Fruit fly (Drosophila melanogaster) whole organism, adult: ENCODE measurements around the gene CG14245.

ENCODE experiments used
- CG1620 ChIP-seq: fragments of 200-800 bp; sonication (Bioruptor generic); optimal IDR thresholded peaks from 2 replicates; lab custom pipeline; 2016; ENCODE audit warnings: missing biosample characterization, missing genetic modification characterization
- Hr96 ChIP-seq: fragments of 200-800 bp; sonication (Bioruptor generic); optimal IDR thresholded peaks from 2 replicates; lab custom pipeline; 2016; ENCODE audit warnings: missing biosample characterization, missing genetic modification characterization
- cnc ChIP-seq, 2 experiments: fragments of >200 bp; optimal IDR thresholded peaks; 2 replicates each; lab custom pipeline; 2017
- kay ChIP-seq: fragments of 200-800 bp; sonication (Bioruptor generic); peaks from one replicate; lab custom pipeline; 2016; ENCODE audit warnings: missing biosample characterization, missing genetic modification characterization, borderline replicate concordance
- pad ChIP-seq: fragments of 200-800 bp; sonication (Bioruptor generic); optimal IDR thresholded peaks from 3 replicates; lab custom pipeline; 2017; ENCODE audit warnings: missing biosample characterization, missing genetic modification characterization, mild to moderate bottlenecking, moderate library complexity, missing genetic modification reagents
- toe ChIP-seq: fragments of 200-800 bp; sonication (Bioruptor generic); optimal IDR thresholded peaks from 2 replicates; lab custom pipeline; 2016; ENCODE audit warnings: missing biosample characterization, missing genetic modification characterization

dm6 chr3R:26725833-26726232 is 2.7 kb upstream of the CG14245 start, which contains the start of gene CG14244:
- TF ChIP-seq Hr96 (GFP tag; lab: Kevin White, UChicago) = no peak
- no peak for TF ChIP-seq toe (GFP tag; lab: Kevin White, UChicago)
- TF ChIP-seq pad (GFP tag; lab: Kevin White, UChicago) = no peak
- no peak for TF ChIP-seq CG1620 (GFP tag; lab: Kevin White, UChicago)
- no peak for TF ChIP-seq kay (GFP tag; lab: Kevin White, UChicago)
- TF ChIP-seq cnc (optimal IDR thresholded peaks at IDR 0.05; lab: Kevin White, UChicago) = no peak
